Fruit fly (Drosophila melanogaster) Kc167 (cell line): ENCODE measurements around the gene CG2983.

Source experiments
- insv ChIP-seq: fragments of >200 bp; optimal IDR thresholded peaks from 3 replicates; lab custom pipeline; 2018; ENCODE audit warnings: missing external identifiers
- psq ChIP-seq: fragments of >200 bp; optimal IDR thresholded peaks from 2 replicates; lab custom pipeline; 2017; ENCODE audit warnings: missing external identifiers
- ttk ChIP-seq: sonication (Bioruptor generic); optimal IDR thresholded peaks from 2 replicates; lab custom pipeline; 2017; ENCODE audit warnings: missing external identifiers

DNA sequence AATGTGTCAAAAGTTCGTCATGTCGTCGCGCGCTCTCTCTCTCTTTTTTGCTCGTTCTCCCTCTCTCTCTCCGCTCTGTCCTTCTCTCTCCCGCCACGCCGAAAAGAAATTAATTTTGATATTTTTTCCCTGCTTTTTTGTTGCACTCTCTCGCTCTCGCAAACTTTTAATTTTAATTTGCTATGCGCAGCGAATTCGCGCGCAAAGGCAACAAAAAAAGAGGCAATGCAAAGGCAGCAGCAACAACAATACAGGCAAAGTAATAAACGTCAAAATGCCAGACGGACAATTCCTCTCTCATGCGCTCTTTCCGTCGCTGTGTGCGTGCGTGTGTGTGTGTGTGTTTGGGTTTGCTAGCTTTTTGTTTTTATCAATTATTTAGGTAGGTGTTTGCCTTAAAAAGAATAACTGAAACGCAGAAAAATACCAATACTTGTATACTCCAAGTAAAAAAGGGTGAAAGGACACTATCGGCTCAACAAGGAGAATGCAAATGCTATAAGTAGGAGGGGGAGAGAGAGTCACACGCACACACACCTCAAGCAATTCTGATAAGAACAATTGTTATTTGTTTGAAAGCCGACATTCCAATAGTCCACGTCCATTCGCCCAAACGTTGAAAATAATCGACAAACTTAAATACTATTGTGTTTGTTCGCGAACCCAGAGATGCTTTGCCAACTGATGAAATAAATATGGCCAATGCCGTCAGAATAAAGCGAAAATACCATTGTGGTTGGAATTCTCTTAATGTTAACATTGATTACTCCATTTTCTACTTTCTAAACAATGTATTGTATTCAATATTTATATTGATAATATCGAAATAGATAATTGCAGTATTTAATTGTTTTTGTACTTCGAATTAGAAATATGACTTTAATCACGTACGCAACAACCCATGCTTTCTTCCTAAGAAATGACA, 39.4 kb downstream of the CG2983 start:
- no peak for TF ChIP-seq insv (lab: Kevin White, UChicago)
- TF ChIP-seq psq (lab: Kevin White, UChicago): no peak
- no peak for TF ChIP-seq ttk (lab: Kevin White, UChicago)
